Worm (Caenorhabditis elegans) whole organism, dauer: Measurements from ENCODE around the gene fnta-1.

Experiments used
- unc-62 ChIP-seq: sonication (generic microtip); optimal IDR thresholded peaks from 2 replicates; lab custom pipeline; 2017; ENCODE audit warnings: missing biosample characterization, missing genetic modification reagents, missing genetic modification characterization

fnta-1 gene

DNA sequence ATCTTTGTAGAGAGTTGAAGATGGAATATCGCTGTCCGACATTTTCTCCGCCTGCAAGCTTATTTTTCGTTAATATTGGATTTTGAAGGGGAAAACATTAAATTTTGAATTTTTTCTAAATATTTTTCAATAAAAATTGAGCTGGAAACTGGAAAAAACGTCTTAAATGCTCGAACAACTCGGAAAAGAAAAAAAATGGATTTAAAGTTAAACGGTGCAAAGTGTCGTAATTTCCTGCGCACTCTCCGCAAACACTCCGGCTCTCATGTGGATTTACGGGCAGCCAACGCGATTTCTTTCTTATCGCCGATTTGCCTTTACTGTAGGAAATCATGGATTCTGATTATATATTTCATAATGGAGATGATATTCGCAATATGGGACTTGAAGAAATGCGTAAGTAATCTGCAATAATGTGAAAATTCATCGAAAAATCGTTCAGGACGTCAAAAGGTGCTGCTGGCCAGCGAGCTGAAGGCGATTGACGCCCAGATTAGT lies at the start of gene fnta-1, which contains the start of gene cogc-8:
fnta-1 (minus strand) TSS at position 51 of the 498 bp plus-strand sequence.
cogc-8 (plus strand) TSS at position 195 of the 498 bp plus-strand sequence.
- TF ChIP-seq unc-62 (GFP tag; lab: Kevin White, UChicago) = no peak

- no peak for TF ChIP-seq unc-62 (GFP tag; lab: Kevin White, UChicago)
Measured at ce11 chrIV:288027-288426, 47.9 kb upstream of the fnta-1 start, which contains the start of gene T21D12.14. Gene T21D12.14, minus strand, starts transcription at chrIV:288127.

DNA sequence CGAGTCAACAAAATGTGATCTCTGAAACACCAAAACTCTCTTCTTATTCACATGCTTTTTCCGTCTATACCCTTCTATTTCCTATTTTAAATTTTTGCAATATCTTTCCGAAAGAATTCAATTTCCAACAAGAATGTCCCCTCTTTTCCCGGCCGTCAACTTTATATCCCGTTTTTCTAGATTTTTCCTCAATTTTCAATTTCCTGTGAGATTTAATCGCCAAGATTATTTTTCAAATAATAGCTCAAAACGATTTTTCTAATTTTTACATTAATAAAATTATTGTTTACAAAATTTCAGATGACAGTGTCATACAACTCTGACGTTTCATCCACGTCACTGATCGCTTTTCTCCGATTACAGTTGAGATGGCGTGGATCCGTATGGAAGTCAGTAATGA lies 43.2 kb upstream of the fnta-1 start, which contains the start of gene best-19:
best-19 (plus strand) TSS at position 301 of the 400 bp plus-strand sequence.
- TF ChIP-seq unc-62 (GFP tag; lab: Kevin White, UChicago) = no peak

- TF ChIP-seq unc-62 (GFP tag; lab: Kevin White, UChicago) = no peak
Measured at ce11 chrIV:282008-282407, 41.9 kb upstream of the fnta-1 start.

- TF ChIP-seq unc-62 (GFP tag; lab: Kevin White, UChicago) = no peak
Measured at ce11 chrIV:278284-278683, 38.2 kb upstream of the fnta-1 start.

DNA sequence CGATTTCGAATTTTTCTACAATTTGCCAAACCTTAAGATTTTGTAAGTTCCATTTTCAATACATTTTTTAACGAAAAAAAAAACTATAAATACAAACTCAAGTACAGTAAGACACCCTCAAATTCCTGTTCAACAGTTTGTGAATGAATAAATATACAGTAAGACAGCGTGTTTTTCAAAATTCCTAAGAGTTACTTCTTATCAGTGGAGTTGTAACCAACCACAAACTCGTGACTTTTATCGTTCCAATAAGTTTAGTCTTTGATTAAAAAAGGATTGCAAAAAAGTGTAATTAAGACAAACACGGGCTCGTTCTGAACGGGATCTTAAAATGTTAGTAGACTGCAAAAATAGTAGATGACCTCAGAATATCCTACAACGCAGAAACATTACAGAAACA lies 35.0 kb upstream of the fnta-1 start:
- TF ChIP-seq unc-62 (GFP tag; lab: Kevin White, UChicago) = no peak

- no peak for TF ChIP-seq unc-62 (GFP tag; lab: Kevin White, UChicago)
Measured at ce11 chrIV:274185-274584, 34.1 kb upstream of the fnta-1 start, which contains the start of gene sma-10. Gene sma-10, plus strand, starts transcription at chrIV:274420.

DNA sequence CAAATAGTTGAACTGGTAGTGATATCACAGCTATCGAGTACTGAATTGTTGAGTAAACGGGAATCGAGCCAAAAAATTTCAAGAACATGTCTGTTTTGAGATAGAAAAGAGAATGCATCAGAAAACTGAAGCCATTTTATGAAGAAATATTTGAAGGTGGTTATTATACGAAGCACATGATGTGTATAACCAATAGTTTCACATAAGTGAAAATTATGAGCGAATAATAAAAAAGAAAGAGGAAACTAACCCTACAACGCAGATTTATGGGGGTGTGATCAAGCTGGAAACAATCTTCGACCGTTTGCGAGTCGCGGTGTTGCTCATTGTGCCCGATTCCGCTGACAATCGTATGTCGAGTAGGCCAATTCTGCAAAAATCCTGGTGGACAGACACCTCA lies 33.2 kb upstream of the fnta-1 start, which contains the start of gene srh-282:
srh-282 (minus strand) TSS at position 101 of the 400 bp plus-strand sequence.
- no peak for TF ChIP-seq unc-62 (GFP tag; lab: Kevin White, UChicago)

DNA sequence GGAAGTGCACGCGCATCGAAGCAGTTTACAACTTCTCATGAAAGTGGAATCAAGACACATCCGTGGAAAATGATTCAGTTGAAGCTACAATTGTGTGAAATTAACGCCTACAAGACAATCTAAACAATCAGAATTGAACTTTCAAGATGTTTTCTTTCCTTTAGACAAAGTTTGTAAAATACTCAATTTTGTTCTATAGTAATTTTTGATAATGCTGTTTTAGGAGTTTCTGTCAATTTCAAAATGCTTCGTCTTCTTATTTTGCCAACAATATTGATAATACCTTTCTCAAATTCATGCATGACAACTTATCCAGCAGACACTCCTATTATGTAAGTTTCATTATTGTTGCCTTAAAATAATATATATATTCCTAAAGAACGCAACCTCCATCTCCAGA lies 29.0 kb upstream of the fnta-1 start, which contains the start of gene T21D12.11:
T21D12.11 (plus strand) TSS at position 301 of the 400 bp plus-strand sequence.
- no peak for TF ChIP-seq unc-62 (GFP tag; lab: Kevin White, UChicago)

ce11 chrIV:266148-266547 lies 26.0 kb upstream of the fnta-1 start, which contains the start of gene T21D12.12:
Gene T21D12.12, plus strand, starts transcription at chrIV:266448.
- TF ChIP-seq unc-62 (GFP tag; lab: Kevin White, UChicago) = no peak

DNA sequence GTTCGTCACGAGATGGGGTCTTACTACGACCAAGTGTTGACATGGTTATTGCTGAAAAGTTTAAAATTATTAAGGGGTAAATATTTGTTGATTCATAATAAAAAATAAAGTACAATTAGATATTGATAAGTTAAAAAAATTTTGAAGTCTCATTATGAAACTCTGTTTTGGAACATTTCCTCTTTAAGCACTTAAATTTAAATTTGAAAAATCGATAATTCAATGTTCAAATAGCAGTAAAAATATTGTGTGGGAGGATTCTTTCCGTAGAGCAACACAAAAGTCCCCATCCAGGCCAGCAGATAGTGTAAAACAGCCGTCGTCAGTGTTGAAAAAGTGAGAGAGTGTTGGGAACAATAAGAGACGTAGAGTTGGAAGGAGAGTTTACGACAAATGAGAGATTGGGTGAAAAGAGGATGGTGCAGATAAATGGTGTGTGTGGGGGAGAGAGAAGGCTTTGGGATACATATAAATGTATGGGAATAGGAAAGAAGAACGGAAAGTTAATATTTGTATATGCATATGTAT lies 24.1 kb upstream of the fnta-1 start, which contains the start of gene pat-6:
pat-6 (minus strand) TSS at position 51 of the 528 bp plus-strand sequence.
- no peak for TF ChIP-seq unc-62 (GFP tag; lab: Kevin White, UChicago)

ce11 chrIV:262460-262859 lies 22.4 kb upstream of the fnta-1 start:
- no peak for TF ChIP-seq unc-62 (GFP tag; lab: Kevin White, UChicago)

ce11 chrIV:261607-262006 lies 21.5 kb upstream of the fnta-1 start, which contains the start of gene pqbp-1.1:
Gene pqbp-1.1, minus strand, starts transcription at chrIV:261683.
- TF ChIP-seq unc-62 (GFP tag; lab: Kevin White, UChicago) = no peak

DNA sequence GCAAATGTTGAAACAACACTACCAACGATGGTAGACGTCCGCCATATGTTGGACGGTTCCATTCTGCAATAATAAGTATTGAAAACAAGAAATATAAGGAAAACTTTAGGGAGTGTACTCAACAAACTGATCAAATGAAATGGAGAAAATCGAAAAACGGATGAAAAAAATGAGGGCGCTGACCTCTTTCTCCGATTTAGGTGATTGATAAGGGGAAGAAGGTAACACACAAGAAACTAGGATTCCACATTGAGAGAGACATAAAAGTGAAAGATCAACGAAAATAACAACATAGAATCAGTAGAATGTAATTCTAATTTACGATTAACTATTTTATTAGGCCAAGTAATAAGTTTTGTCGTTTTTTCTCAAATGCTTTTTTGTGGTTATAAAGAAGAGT lies 19.0 kb upstream of the fnta-1 start, which contains the start of gene dpy-9:
dpy-9 (minus strand) TSS at position 63 of the 400 bp plus-strand sequence.
- TF ChIP-seq unc-62 (GFP tag; lab: Kevin White, UChicago) = no peak

DNA sequence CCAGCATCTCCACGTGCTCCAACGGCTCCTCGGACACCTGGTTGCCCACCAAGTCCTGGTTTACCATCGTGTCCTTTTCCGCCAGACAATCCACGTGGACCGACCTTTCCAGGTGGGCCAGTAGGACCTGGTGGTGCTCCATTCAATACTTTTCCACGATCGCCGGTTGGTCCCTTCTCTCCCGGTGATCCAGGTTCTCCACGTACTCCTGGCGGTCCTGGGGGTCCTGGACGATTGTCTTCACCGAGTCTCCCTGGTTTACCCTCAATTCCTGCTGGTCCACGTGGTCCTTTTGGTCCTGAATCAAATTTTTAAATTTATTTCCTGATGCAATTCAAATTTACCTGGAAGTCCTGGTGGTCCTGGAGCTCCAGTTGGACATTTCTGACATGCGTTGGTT lies 18.3 kb upstream of the fnta-1 start:
- no peak for TF ChIP-seq unc-62 (GFP tag; lab: Kevin White, UChicago)

ce11 chrIV:257095-257494 lies 17.0 kb upstream of the fnta-1 start, which contains the start of gene R02D3.8:
Gene R02D3.8, minus strand, starts transcription at chrIV:257203.
- no peak for TF ChIP-seq unc-62 (GFP tag; lab: Kevin White, UChicago)
